Fruit fly (Drosophila melanogaster) S2 (cell line): ENCODE data around the gene Edem1.

Source experiments
- CG8478 ChIP-seq: fragments of >200 bp; optimal IDR thresholded peaks from 2 replicates; lab custom pipeline; 2018
- CTCF ChIP-seq, 2 experiments: fragments of >200 bp; optimal IDR thresholded peaks; 2 replicates each; lab custom pipeline; 2018

- TF ChIP-seq CG8478 (lab: Kevin White, UChicago) (no peak), CTCF (optimal IDR thresholded peaks at IDR 0.05; lab: Kevin White, UChicago) (no peak)
Measured at dm6 chrX:1908757-1909156, at the start of gene Edem1, which contains the start of gene Rbcn-3B.
